Fruit fly (Drosophila melanogaster) whole organism, embryonic: ENCODE measurements around the gene defl.
A peak's percentile ranks its signal among the peaks of the same experiment; 100 is the strongest.

Experiments used
- Abd-B ChIP-seq: fragments of 200-800 bp; sonication (Bioruptor generic); optimal IDR thresholded peaks from 2 replicates; lab custom pipeline; 2018; ENCODE audit warnings: missing biosample characterization, mild to moderate bottlenecking, missing genetic modification characterization, moderate library complexity
- CG10543 ChIP-seq: fragments of 200-800 bp; sonication (Bioruptor generic); optimal IDR thresholded peaks from 3 replicates; lab custom pipeline; 2017; ENCODE audit warnings: missing biosample characterization, mild to moderate bottlenecking, missing genetic modification characterization, moderate library complexity
- CG11456 ChIP-seq: fragments of 200-800 bp; sonication (Bioruptor generic); IDR thresholded peaks from 3 replicates; pipeline ENCODE4 v1.3.6; 2022; ENCODE audit warnings: missing biosample characterization, missing genetic modification characterization
- CG11696 ChIP-seq: fragments of 200-800 bp; sonication (Bioruptor generic); IDR thresholded peaks from 2 replicates; pipeline ENCODE4 v1.3.6; 2022; ENCODE audit warnings: missing biosample characterization, missing genetic modification characterization
- CG11723 ChIP-seq: fragments of 200-800 bp; sonication (Bioruptor generic); optimal IDR thresholded peaks from 2 replicates; lab custom pipeline; 2017; ENCODE audit warnings: missing biosample characterization, mild to moderate bottlenecking, missing genetic modification characterization
- CG14710 ChIP-seq: fragments of 200-800 bp; sonication (Bioruptor generic); optimal IDR thresholded peaks from 3 replicates; lab custom pipeline; 2019; ENCODE audit warnings: missing biosample characterization, mild to moderate bottlenecking, missing genetic modification characterization, moderate library complexity
- CG2712 ChIP-seq: fragments of 200-800 bp; optimal IDR thresholded peaks from 3 replicates; lab custom pipeline; 2019; ENCODE audit warnings: missing biosample characterization, mild to moderate bottlenecking, missing genetic modification characterization, moderate library complexity
- CG30020 ChIP-seq: fragments of 200-800 bp; optimal IDR thresholded peaks from 2 replicates; lab custom pipeline; 2019; ENCODE audit warnings: missing biosample characterization, mild to moderate bottlenecking, missing genetic modification characterization, moderate library complexity
- CG3065 ChIP-seq: fragments of 200-800 bp; sonication (Bioruptor generic); optimal IDR thresholded peaks from 2 replicates; lab custom pipeline; 2016; ENCODE audit warnings: missing biosample characterization, missing genetic modification characterization
- CG4617 ChIP-seq: fragments of 200-800 bp; sonication (Bioruptor generic); optimal IDR thresholded peaks from 3 replicates; lab custom pipeline; 2016; ENCODE audit warnings: missing biosample characterization, missing genetic modification characterization, borderline replicate concordance
- CG4707 ChIP-seq: fragments of 200-800 bp; sonication (Bioruptor generic); optimal IDR thresholded peaks from 2 replicates; lab custom pipeline; 2018; ENCODE audit warnings: missing biosample characterization, mild to moderate bottlenecking, missing genetic modification characterization, moderate library complexity
- CG6175 ChIP-seq: fragments of 200-800 bp; sonication (Bioruptor generic); IDR thresholded peaks from 3 replicates; pipeline ENCODE4 v1.3.6; 2022; ENCODE audit warnings: missing biosample characterization, missing genetic modification characterization
- CG6272 ChIP-seq: fragments of 200-800 bp; sonication (Bioruptor generic); IDR thresholded peaks from 2 replicates; pipeline ENCODE4 v1.3.6; 2022; ENCODE audit warnings: missing biosample characterization, missing genetic modification characterization
- CG7271 ChIP-seq: fragments of 200-800 bp; sonication (Bioruptor generic); optimal IDR thresholded peaks from 2 replicates; lab custom pipeline; 2018; ENCODE audit warnings: missing biosample characterization, mild to moderate bottlenecking, missing genetic modification characterization, moderate library complexity
- CG8089 ChIP-seq: fragments of 200-800 bp; sonication (Bioruptor generic); optimal IDR thresholded peaks from 3 replicates; lab custom pipeline; 2016; ENCODE audit warnings: missing biosample characterization, missing genetic modification characterization
- CHES-1-like ChIP-seq: fragments of 200-800 bp; sonication (Bioruptor generic); optimal IDR thresholded peaks from 2 replicates; lab custom pipeline; 2016; ENCODE audit warnings: missing biosample characterization, missing genetic modification characterization
- Camta ChIP-seq: fragments of 200-800 bp; sonication (Bioruptor generic); optimal IDR thresholded peaks from 2 replicates; lab custom pipeline; 2016; ENCODE audit warnings: missing biosample characterization, missing genetic modification characterization
- Chrac-16 ChIP-seq: fragments of 200-800 bp; sonication (Bioruptor generic); optimal IDR thresholded peaks from 3 replicates; lab custom pipeline; 2016; ENCODE audit warnings: missing biosample characterization, missing genetic modification characterization
- Dfd ChIP-seq, 2 experiments: fragments of >200 bp; optimal IDR thresholded peaks; 2 replicates each; lab custom pipeline; 2017; ENCODE audit warnings: missing biosample characterization in 2 of 2, missing genetic modification characterization in 2 of 2
- Dref ChIP-seq: fragments of 200-800 bp; sonication (Bioruptor generic); IDR thresholded peaks from 2 replicates; pipeline ENCODE4 v1.3.6; 2022; ENCODE audit warnings: missing biosample characterization, missing genetic modification characterization
- E2f1 ChIP-seq: fragments of 200-800 bp; sonication (Bioruptor generic); IDR thresholded peaks from 2 replicates; pipeline ENCODE4 v1.3.6; 2022; ENCODE audit warnings: missing biosample characterization, missing genetic modification characterization
- Fer1 ChIP-seq: fragments of 200-800 bp; sonication (Bioruptor generic); optimal IDR thresholded peaks from 2 replicates; lab custom pipeline; 2017; ENCODE audit warnings: missing biosample characterization, mild to moderate bottlenecking, missing genetic modification characterization
- Fer3 ChIP-seq: fragments of 200-800 bp; sonication (Bioruptor generic); optimal IDR thresholded peaks from 2 replicates; lab custom pipeline; 2018; ENCODE audit warnings: missing biosample characterization, mild to moderate bottlenecking, missing genetic modification characterization, moderate library complexity
- Hand ChIP-seq: fragments of 200-800 bp; sonication (Bioruptor generic); optimal IDR thresholded peaks from 2 replicates; lab custom pipeline; 2017; ENCODE audit warnings: mild to moderate bottlenecking, missing biosample characterization, missing genetic modification reagents, missing genetic modification characterization
- Ptx1 ChIP-seq: fragments of 200-800 bp; sonication (Bioruptor generic); IDR thresholded peaks from 2 replicates; pipeline ENCODE4 v1.3.6; 2022; ENCODE audit warnings: missing biosample characterization, missing genetic modification characterization
- Stat92E ChIP-seq, 3 experiments: fragments of >200 bp in 2 of 3; fragments of 200-800 bp in 1 of 3; sonication (Bioruptor generic) in 1 of 3; optimal IDR thresholded peaks; 2 replicates each; lab custom pipeline; 2017 to 2019; ENCODE audit warnings: missing biosample characterization in 3 of 3, missing genetic modification characterization in 3 of 3, mild to moderate bottlenecking in 1 of 3, moderate library complexity in 1 of 3
- bcd ChIP-seq: fragments of 200-800 bp; sonication (Bioruptor generic); optimal IDR thresholded peaks from 2 replicates; lab custom pipeline; 2017; ENCODE audit warnings: missing biosample characterization, mild to moderate bottlenecking, missing genetic modification characterization
- dan ChIP-seq: fragments of 200-800 bp; sonication (Bioruptor generic); IDR thresholded peaks from 2 replicates; pipeline ENCODE4 v1.3.6; 2022; ENCODE audit warnings: missing biosample characterization, missing genetic modification characterization
- eyg ChIP-seq: fragments of 200-800 bp; sonication (Bioruptor generic); optimal IDR thresholded peaks from 3 replicates; lab custom pipeline; 2016; ENCODE audit warnings: missing biosample characterization, missing genetic modification characterization
- grau ChIP-seq: fragments of 200-800 bp; optimal IDR thresholded peaks from 3 replicates; lab custom pipeline; 2019; ENCODE audit warnings: missing biosample characterization, mild to moderate bottlenecking, missing genetic modification characterization, moderate library complexity
- gsb ChIP-seq: fragments of 200-800 bp; sonication (Bioruptor generic); IDR thresholded peaks from 2 replicates; pipeline ENCODE4 v1.3.6; 2022; ENCODE audit warnings: missing biosample characterization, missing genetic modification characterization
- gsb-n ChIP-seq: fragments of 200-800 bp; sonication (Bioruptor generic); optimal IDR thresholded peaks from 3 replicates; lab custom pipeline; 2018; ENCODE audit warnings: missing biosample characterization, mild to moderate bottlenecking, missing genetic modification characterization
- hb ChIP-seq: fragments of 200-800 bp; sonication (Bioruptor generic); IDR thresholded peaks from 3 replicates; pipeline ENCODE4 v1.3.6; 2022; ENCODE audit warnings: missing biosample characterization, missing genetic modification characterization; ENCODE audit not compliant: partially characterized antibody
- lmd ChIP-seq: fragments of 200-800 bp; sonication (Bioruptor generic); IDR thresholded peaks from 2 replicates; pipeline ENCODE4 v1.3.6; 2022; ENCODE audit warnings: missing biosample characterization, missing genetic modification characterization
- lola ChIP-seq, 3 experiments: fragments of >200 bp in 2 of 3; fragments of 200-800 bp in 1 of 3; sonication (Bioruptor generic) in 1 of 3; optimal IDR thresholded peaks; 2 replicates each; lab custom pipeline; 2017 to 2019; ENCODE audit warnings: missing biosample characterization in 3 of 3, missing genetic modification characterization in 3 of 3, mild to moderate bottlenecking in 1 of 3, moderate library complexity in 1 of 3
- maf-S ChIP-seq: fragments of 200-800 bp; sonication (Bioruptor generic); optimal IDR thresholded peaks from 2 replicates; lab custom pipeline; 2016; ENCODE audit warnings: missing biosample characterization, missing genetic modification characterization
- mirr ChIP-seq: fragments of 200-800 bp; sonication (Bioruptor generic); optimal IDR thresholded peaks from 3 replicates; lab custom pipeline; 2018; ENCODE audit warnings: missing biosample characterization, mild to moderate bottlenecking, missing genetic modification characterization
- onecut ChIP-seq: fragments of 200-800 bp; sonication (Bioruptor generic); IDR thresholded peaks from 2 replicates; pipeline ENCODE4 v1.3.6; 2022; ENCODE audit warnings: missing biosample characterization, missing genetic modification characterization
- pnt ChIP-seq: fragments of 200-800 bp; sonication (Bioruptor generic); optimal IDR thresholded peaks from 3 replicates; lab custom pipeline; 2016; ENCODE audit warnings: missing biosample characterization, missing genetic modification characterization
- repo ChIP-seq: fragments of 200-800 bp; sonication (Bioruptor generic); optimal IDR thresholded peaks from 2 replicates; lab custom pipeline; 2016; ENCODE audit warnings: missing biosample characterization, missing genetic modification characterization
- sens-2 ChIP-seq: fragments of 200-800 bp; sonication (Bioruptor generic); IDR thresholded peaks from 2 replicates; pipeline ENCODE4 v1.3.6; 2022; ENCODE audit warnings: missing biosample characterization, missing genetic modification characterization
- seq ChIP-seq: fragments of 200-800 bp; sonication (Bioruptor generic); IDR thresholded peaks from 2 replicates; pipeline ENCODE4 v1.3.6; 2022; ENCODE audit warnings: missing biosample characterization, missing genetic modification characterization
- shn ChIP-seq: fragments of 200-800 bp; sonication (Bioruptor generic); optimal IDR thresholded peaks from 3 replicates; lab custom pipeline; 2016; ENCODE audit warnings: missing biosample characterization, missing genetic modification characterization
- slp2 ChIP-seq: fragments of 200-800 bp; sonication (Bioruptor generic); optimal IDR thresholded peaks from 2 replicates; lab custom pipeline; 2016; ENCODE audit warnings: missing biosample characterization, missing genetic modification characterization
- so ChIP-seq: fragments of 200-800 bp; sonication (Bioruptor generic); IDR thresholded peaks from 3 replicates; pipeline ENCODE4 v1.3.6; 2022; ENCODE audit warnings: missing biosample characterization, missing genetic modification characterization
- ssp ChIP-seq: fragments of 200-800 bp; sonication (Bioruptor generic); IDR thresholded peaks from 2 replicates; pipeline ENCODE4 v1.3.6; 2022; ENCODE audit warnings: missing biosample characterization, missing genetic modification characterization
- tna ChIP-seq: fragments of 200-800 bp; sonication (Bioruptor generic); IDR thresholded peaks from 2 replicates; pipeline ENCODE4 v1.3.6; 2022; ENCODE audit warnings: missing biosample characterization, missing genetic modification characterization; ENCODE audit not compliant: partially characterized antibody

The defl gene

dm6 chr3L:9713383-9713827 is 9.8 kb upstream of the defl start, which contains the start of gene SH3PX1 (continued):
- TF ChIP-seq Fer3 (tag; lab: Kevin White, UChicago) (no peak), Dref (GFP tag; lab: Robert Waterston, UW) (peak; percentile 39; the same call in 1 of the 2 replicates), CG8089 (no peak)

- TF ChIP-seq lmd (GFP tag; lab: Robert Waterston, UW) (peak; percentile 74), CG6175 (GFP tag; lab: Robert Waterston, UW) (no peak), CG3065 (peak; percentile 13), bcd (peak; percentile 78), Hand (GFP tag; lab: Kevin White, UChicago) (peak; percentile 31), Ptx1 (GFP tag; lab: Robert Waterston, UW) (peak; percentile 79), pnt (peak; percentile 28), Fer1 (GFP tag; lab: Kevin White, UChicago) (peak; percentile 63), CG4617 (GFP tag; lab: Kevin White, UChicago) (peak; percentile 90), Dfd (GFP tag; optimal IDR thresholded peaks at IDR 0.05; lab: Kevin White, UChicago) (no peak), CG7271 (no peak), CHES-1-like (GFP tag; lab: Kevin White, UChicago) (no peak), Chrac-16 (GFP tag; lab: Kevin White, UChicago) (peak; percentile 74), CG11696 (0 out of 2 replicates have a peak, but pooled peaks have one; percentile 22), E2f1 (GFP tag; lab: Robert Waterston, UW) (peak; percentile 52; the same call in 1 of the 2 replicates), CG4707 (GFP tag; lab: Kevin White, UChicago) (no peak), eyg (GFP tag; lab: Kevin White, UChicago) (no peak), CG2712 (tag; lab: Kevin White, UChicago) (peak; percentile 91), sens-2 (no peak), CG6272 (GFP tag; lab: Robert Waterston, UW) (peak; percentile 74), maf-S (GFP tag; lab: Kevin White, UChicago) (peak; percentile 38), Camta (GFP tag; lab: Kevin White, UChicago) (peak; percentile 29), seq (GFP tag; lab: Robert Waterston, UW) (no peak; the same call in 1 of the 2 replicates), grau (peak; percentile 88), gsb-n (tag; lab: Kevin White, UChicago) (peak; percentile 68), lola (GFP tag; optimal IDR thresholded peaks at IDR 0.05; lab: Kevin White, UChicago) (peak in 1 of 3 experiments; percentile 91), CG10543 (GFP tag; lab: Kevin White, UChicago) (peak; percentile 90), CG11456 (peak; percentile 76), gsb (GFP tag; lab: Robert Waterston, UW) (peak; percentile 63), mirr (GFP tag; lab: Kevin White, UChicago) (no peak), Abd-B (GFP tag; lab: Kevin White, UChicago) (peak; percentile 87), Stat92E (GFP tag; optimal IDR thresholded peaks at IDR 0.05; lab: Kevin White, UChicago) (no peak), hb (GFP tag; lab: Robert Waterston, UW) (peak; percentile 80), onecut (GFP tag; lab: Robert Waterston, UW) (peak; percentile 21; the same call in 1 of the 2 replicates), slp2 (GFP tag; lab: Kevin White, UChicago) (peak; percentile 0), so (GFP tag; lab: Robert Waterston, UW) (no peak), CG30020 (peak; percentile 92), CG11723 (GFP tag; lab: Kevin White, UChicago) (peak; percentile 42), CG14710 (tag; lab: Kevin White, UChicago) (peak; percentile 94), tna (GFP tag; lab: Robert Waterston, UW) (peak; percentile 74), shn (peak; percentile 40), repo (no peak), dan (no peak), ssp (GFP tag; lab: Robert Waterston, UW) (peak; percentile 85)
Measured at dm6 chr3L:9713828-9714536, 9.2 kb upstream of the defl start, which contains the start of gene vsg. TSS of gene vsg (plus strand) at chr3L:9714324.
